Fruit fly (Drosophila melanogaster): Measurements from ENCODE around the gene ome.

The ome gene

dm6 chr3L:14624425-14625309, 48.0 kb upstream of the ome start (continued):
- TF ChIP-seq CG12769 (tag; optimal IDR thresholded peaks at IDR 0.05) (peak; percentile 75), crol (GFP tag; IDR thresholded peaks at IDR 0.05) (peak; percentile 74), CG4617 (GFP tag; optimal IDR thresholded peaks at IDR 0.05; ENCODE audit: borderline replicate concordance) (no peak), Mes4 (GFP tag; optimal IDR thresholded peaks at IDR 0.05) (no peak), Pdp1 (GFP tag; optimal IDR thresholded peaks at IDR 0.05) (peak in 1 of 2 experiments; percentile 39), row (GFP tag; IDR thresholded peaks at IDR 0.05) (no peak)

- no peak for TF ChIP-seq Lhr (GFP tag; optimal IDR thresholded peaks at IDR 0.05)
- TF ChIP-seq CG2199 (GFP tag; IDR thresholded peaks at IDR 0.05) = peak; percentile 86
- no peak for TF ChIP-seq ranshi (GFP tag; IDR thresholded peaks at IDR 0.05)
- TF ChIP-seq Gsc (GFP tag; IDR thresholded peaks at IDR 0.05) = no peak
- TF ChIP-seq Atf3 (GFP tag; optimal IDR thresholded peaks at IDR 0.05) = no peak
- TF ChIP-seq unpg (GFP tag; optimal IDR thresholded peaks at IDR 0.05) = no peak
- TF ChIP-seq z (GFP tag; IDR thresholded peaks at IDR 0.05) = peak; percentile 62; the same call in 1 of the 3 replicates
- TF ChIP-seq zf30C (GFP tag; optimal IDR thresholded peaks at IDR 0.05) = no peak
- TF ChIP-seq Ptx1 (GFP tag; IDR thresholded peaks at IDR 0.05) = no peak
- TF ChIP-seq klu (GFP tag; IDR thresholded peaks at IDR 0.05) = no peak
- no peak for TF ChIP-seq C15 (GFP tag; IDR thresholded peaks at IDR 0.05)
- no peak for TF ChIP-seq ftz-f1 (GFP tag; optimal IDR thresholded peaks at IDR 0.05)
- no peak for TF ChIP-seq Asciz (GFP tag; optimal IDR thresholded peaks at IDR 0.05)
- no peak for TF ChIP-seq Mrtf (GFP tag; IDR thresholded peaks at IDR 0.05)
- TF ChIP-seq CG8281 (tag; optimal IDR thresholded peaks at IDR 0.05) = no peak
- 0 out of 2 replicates have a peak, but pooled peaks have one; percentile 24 for TF ChIP-seq CG32532 (GFP tag; IDR thresholded peaks at IDR 0.05)
- TF ChIP-seq CG3995 (GFP tag; optimal IDR thresholded peaks at IDR 0.05) = no peak
- no peak for TF ChIP-seq mld (GFP tag; IDR thresholded peaks at IDR 0.05; ENCODE audit: partially characterized antibody)
- TF ChIP-seq maf-S (GFP tag; optimal IDR thresholded peaks at IDR 0.05) = no peak
- no peak for TF ChIP-seq Antp (GFP tag; optimal IDR thresholded peaks at IDR 0.05)
- no peak for TF ChIP-seq esg (GFP tag; conservative IDR thresholded peaks at IDR 0.05)
- no peak for TF ChIP-seq repo (GFP tag; optimal IDR thresholded peaks at IDR 0.05)
- no peak for TF ChIP-seq fd102C (GFP tag; optimal IDR thresholded peaks at IDR 0.05)
- TF ChIP-seq salm (tag; optimal IDR thresholded peaks at IDR 0.05) = no peak
- TF ChIP-seq nerfin-2 (GFP tag; IDR thresholded peaks at IDR 0.05; ENCODE audit: partially characterized antibody) = no peak
- no peak for TF ChIP-seq Nf-YA (GFP tag; IDR thresholded peaks at IDR 0.05)
- no peak for TF ChIP-seq ro (GFP tag; IDR thresholded peaks at IDR 0.05)
- TF ChIP-seq kah (GFP tag; optimal IDR thresholded peaks at IDR 0.05) = no peak
- no peak for TF ChIP-seq jumu (GFP tag; optimal IDR thresholded peaks at IDR 0.05)
- TF ChIP-seq ci (GFP tag; IDR thresholded peaks at IDR 0.05) = peak; percentile 66
- TF ChIP-seq Bgb (GFP tag; IDR thresholded peaks at IDR 0.05; ENCODE audit: partially characterized antibody) = no peak
- TF ChIP-seq stc (GFP tag; IDR thresholded peaks at IDR 0.05) = no peak
- no peak for TF ChIP-seq CG4404 (GFP tag; IDR thresholded peaks at IDR 0.05)
- no peak for TF ChIP-seq CG12071 (GFP tag; optimal IDR thresholded peaks at IDR 0.05)
- no peak for TF ChIP-seq D19A (tag; optimal IDR thresholded peaks at IDR 0.05)
- TF ChIP-seq shn (GFP tag; optimal IDR thresholded peaks at IDR 0.05) = no peak
- no peak for TF ChIP-seq CG13123 (GFP tag; optimal IDR thresholded peaks at IDR 0.05)
- TF ChIP-seq CG17829 (tag; optimal IDR thresholded peaks at IDR 0.05) = no peak
- TF ChIP-seq pros (GFP tag; optimal IDR thresholded peaks at IDR 0.05) = peak; percentile 55
- TF ChIP-seq mam (GFP tag; optimal IDR thresholded peaks at IDR 0.05) = no peak
- TF ChIP-seq ham (GFP tag; IDR thresholded peaks at IDR 0.05) = no peak
- no peak for TF ChIP-seq Hmr (GFP tag; optimal IDR thresholded peaks at IDR 0.05)
- peak; percentile 37 for TF ChIP-seq oc (tag; optimal IDR thresholded peaks at IDR 0.05)
Observed at dm6 chr3L:14625568-14625996, 47.1 kb upstream of the ome start.

Measured in whole organism, embryonic.